Fruit fly (Drosophila melanogaster) whole organism, embryonic: ENCODE measurements around the gene asun.

Experiments
- Atf6 ChIP-seq: fragments of 200-800 bp; sonication (Bioruptor generic); IDR thresholded peaks from 2 replicates; pipeline ENCODE4 v1.3.6; 2022; ENCODE audit warnings: missing biosample characterization, missing genetic modification characterization
- C15 ChIP-seq: fragments of 200-800 bp; sonication (Bioruptor generic); IDR thresholded peaks from 3 replicates; pipeline ENCODE4 v1.3.6; 2022; ENCODE audit warnings: missing biosample characterization, missing genetic modification characterization
- CG10462 ChIP-seq: fragments of 200-800 bp; sonication (Bioruptor generic); optimal IDR thresholded peaks from 2 replicates; lab custom pipeline; 2016; ENCODE audit warnings: missing biosample characterization, missing genetic modification characterization
- CG10543 ChIP-seq: fragments of 200-800 bp; sonication (Bioruptor generic); optimal IDR thresholded peaks from 3 replicates; lab custom pipeline; 2017; ENCODE audit warnings: missing biosample characterization, mild to moderate bottlenecking, missing genetic modification characterization, moderate library complexity
- CG11560 ChIP-seq: fragments of 200-800 bp; sonication (Bioruptor generic); IDR thresholded peaks from 3 replicates; pipeline ENCODE4 v1.3.6; 2022; ENCODE audit warnings: missing biosample characterization, missing genetic modification characterization
- CG12155 ChIP-seq: fragments of 200-800 bp; sonication (Bioruptor generic); optimal IDR thresholded peaks from 3 replicates; lab custom pipeline; 2016; ENCODE audit warnings: missing biosample characterization, missing genetic modification characterization
- CG13287 ChIP-seq: fragments of 200-800 bp; sonication (Bioruptor generic); IDR thresholded peaks from 2 replicates; pipeline ENCODE4 v1.3.6; 2022; ENCODE audit warnings: missing biosample characterization, missing genetic modification characterization; ENCODE audit not compliant: partially characterized antibody
- CG1602 ChIP-seq: fragments of 200-800 bp; sonication (Bioruptor generic); optimal IDR thresholded peaks from 3 replicates; lab custom pipeline; 2016; ENCODE audit warnings: missing biosample characterization, missing genetic modification characterization
- CG16863 ChIP-seq: fragments of 200-800 bp; sonication (Bioruptor generic); optimal IDR thresholded peaks from 3 replicates; lab custom pipeline; 2016; ENCODE audit warnings: missing biosample characterization, missing genetic modification characterization
- CG18476 ChIP-seq: fragments of 200-800 bp; sonication (Bioruptor generic); optimal IDR thresholded peaks from 2 replicates; lab custom pipeline; 2016; ENCODE audit warnings: missing biosample characterization, mild to moderate bottlenecking, missing genetic modification characterization
- CG2199 ChIP-seq: fragments of 200-800 bp; sonication (Bioruptor generic); IDR thresholded peaks from 3 replicates; pipeline ENCODE4 v1.3.6; 2022; ENCODE audit warnings: missing biosample characterization, missing genetic modification characterization
- CG2875 ChIP-seq: fragments of 200-800 bp; sonication (Bioruptor generic); optimal IDR thresholded peaks from 2 replicates; lab custom pipeline; 2017; ENCODE audit warnings: missing biosample characterization, mild to moderate bottlenecking, missing genetic modification characterization, missing genetic modification reagents
- CG2889 ChIP-seq: fragments of 200-800 bp; sonication (Bioruptor generic); IDR thresholded peaks from 3 replicates; pipeline ENCODE4 v1.3.6; 2022; ENCODE audit warnings: missing biosample characterization, missing genetic modification characterization
- CG6654 ChIP-seq: fragments of 200-800 bp; sonication (Bioruptor generic); optimal IDR thresholded peaks from 2 replicates; lab custom pipeline; 2017; ENCODE audit warnings: missing biosample characterization, mild to moderate bottlenecking, missing genetic modification characterization
- CG6765 ChIP-seq: fragments of 200-800 bp; sonication (Bioruptor generic); optimal IDR thresholded peaks from 3 replicates; lab custom pipeline; 2017; ENCODE audit warnings: missing biosample characterization, mild to moderate bottlenecking, missing genetic modification characterization
- D ChIP-seq, 2 experiments: fragments of 200-800 bp in 1 of 2; fragments of >200 bp in 1 of 2; sonication (Bioruptor generic) in 1 of 2; optimal IDR thresholded peaks; 2 replicates in 1 of 2; 3 replicates in 1 of 2; lab custom pipeline; 2017; ENCODE audit warnings: mild to moderate bottlenecking in 1 of 2, missing biosample characterization in 1 of 2, missing genetic modification characterization in 1 of 2, missing genetic modification reagents in 1 of 2
- Ets97D ChIP-seq: fragments of 200-800 bp; sonication (Bioruptor generic); optimal IDR thresholded peaks from 3 replicates; lab custom pipeline; 2016; ENCODE audit warnings: missing biosample characterization, missing genetic modification characterization
- HLHmδ ChIP-seq: fragments of 200-800 bp; sonication (Bioruptor generic); optimal IDR thresholded peaks from 2 replicates; lab custom pipeline; 2018; ENCODE audit warnings: missing biosample characterization, mild to moderate bottlenecking, missing genetic modification characterization, moderate library complexity
- Jarid2 ChIP-seq: fragments of 200-800 bp; sonication (Bioruptor generic); optimal IDR thresholded peaks from 3 replicates; lab custom pipeline; 2017; ENCODE audit warnings: mild to moderate bottlenecking, missing biosample characterization, missing genetic modification reagents, missing genetic modification characterization
- Kr ChIP-seq: fragments of 200-800 bp; sonication (Bioruptor generic); optimal IDR thresholded peaks from 2 replicates; lab custom pipeline; 2017; ENCODE audit warnings: missing biosample characterization, mild to moderate bottlenecking, missing genetic modification characterization
- Med ChIP-seq: fragments of 200-800 bp; sonication (Bioruptor generic); peaks from one replicate; lab custom pipeline; 2016; ENCODE audit warnings: missing biosample characterization, missing genetic modification characterization, mild to moderate bottlenecking, inconsistent platforms, moderate library complexity
- Ravus ChIP-seq: fragments of 200-800 bp; sonication (Bioruptor generic); IDR thresholded peaks from 2 replicates; pipeline ENCODE4 v1.3.6; 2022; ENCODE audit warnings: missing biosample characterization, missing genetic modification characterization
- Tbp ChIP-seq: fragments of >200 bp; optimal IDR thresholded peaks from 2 replicates; lab custom pipeline; 2018; ENCODE audit warnings: missing biosample characterization, missing genetic modification characterization
- Trl ChIP-seq, 3 experiments: fragments of >200 bp in 2 of 3; fragments of 200-800 bp in 1 of 3; sonication (Bioruptor generic) in 1 of 3; optimal IDR thresholded peaks; 2 replicates in 1 of 3; 3 replicates in 2 of 3; lab custom pipeline; 2016 to 2017; ENCODE audit warnings: missing biosample characterization in 1 of 3, missing genetic modification characterization in 1 of 3
- ase ChIP-seq: fragments of 200-800 bp; sonication (Bioruptor generic); IDR thresholded peaks from 3 replicates; pipeline ENCODE4 v1.3.6; 2022; ENCODE audit warnings: missing biosample characterization, missing genetic modification characterization
- cad ChIP-seq: fragments of >200 bp; optimal IDR thresholded peaks from 2 replicates; lab custom pipeline; 2017; ENCODE audit warnings: missing biosample characterization, missing genetic modification characterization
- dati ChIP-seq: fragments of 200-800 bp; sonication (Bioruptor generic); IDR thresholded peaks from 2 replicates; pipeline ENCODE4 v1.3.6; 2022; ENCODE audit warnings: missing biosample characterization, missing genetic modification characterization
- grn ChIP-seq: fragments of 200-800 bp; sonication (Bioruptor generic); optimal IDR thresholded peaks from 3 replicates; lab custom pipeline; 2017; ENCODE audit warnings: missing biosample characterization, missing genetic modification characterization
- gro ChIP-seq: fragments of 200-800 bp; sonication (Bioruptor generic); optimal IDR thresholded peaks from 2 replicates; lab custom pipeline; 2016; ENCODE audit warnings: missing biosample characterization, missing genetic modification characterization
- nom ChIP-seq: fragments of 200-800 bp; sonication (Bioruptor generic); optimal IDR thresholded peaks from 2 replicates; lab custom pipeline; 2017; ENCODE audit warnings: missing biosample characterization, missing genetic modification characterization, mild to moderate bottlenecking, moderate library complexity, missing genetic modification reagents
- p53 ChIP-seq: fragments of 200-800 bp; sonication (Bioruptor generic); optimal IDR thresholded peaks from 2 replicates; lab custom pipeline; 2016; ENCODE audit warnings: missing biosample characterization, missing genetic modification characterization
- pan ChIP-seq, 4 experiments: fragments of >200 bp in 3 of 4; fragments of 200-800 bp in 1 of 4; sonication (Bioruptor generic) in 1 of 4; optimal IDR thresholded peaks in 3 of 4; IDR thresholded peaks in 1 of 4; 2 replicates each; pipeline versions ENCODE4 v1.3.6 to Lab custom; 2017 to 2022; ENCODE audit warnings: missing biosample characterization in 2 of 4, missing genetic modification characterization in 2 of 4, mixed read lengths in 1 of 4
- sd ChIP-seq: fragments of 200-800 bp; sonication (Bioruptor generic); optimal IDR thresholded peaks from 3 replicates; lab custom pipeline; 2018; ENCODE audit warnings: missing biosample characterization, mild to moderate bottlenecking, missing genetic modification characterization, moderate library complexity
- tup ChIP-seq: fragments of 200-800 bp; sonication (Bioruptor generic); optimal IDR thresholded peaks from 2 replicates; lab custom pipeline; 2016; ENCODE audit warnings: missing biosample characterization, mild to moderate bottlenecking, missing genetic modification characterization, moderate library complexity
- wdn ChIP-seq: fragments of 200-800 bp; sonication (Bioruptor generic); IDR thresholded peaks from 2 replicates; pipeline ENCODE4 v1.3.6; 2022; ENCODE audit warnings: missing biosample characterization, missing genetic modification characterization
- z ChIP-seq: fragments of 200-800 bp; sonication (Bioruptor generic); IDR thresholded peaks from 3 replicates; pipeline ENCODE4 v1.3.6; 2022; ENCODE audit warnings: missing biosample characterization, missing genetic modification characterization
- zen2 ChIP-seq: fragments of 200-800 bp; sonication (Bioruptor generic); IDR thresholded peaks from 3 replicates; pipeline ENCODE4 v1.3.6; 2022; ENCODE audit warnings: missing biosample characterization, missing genetic modification characterization; ENCODE audit not compliant: partially characterized antibody

asun gene

DNA sequence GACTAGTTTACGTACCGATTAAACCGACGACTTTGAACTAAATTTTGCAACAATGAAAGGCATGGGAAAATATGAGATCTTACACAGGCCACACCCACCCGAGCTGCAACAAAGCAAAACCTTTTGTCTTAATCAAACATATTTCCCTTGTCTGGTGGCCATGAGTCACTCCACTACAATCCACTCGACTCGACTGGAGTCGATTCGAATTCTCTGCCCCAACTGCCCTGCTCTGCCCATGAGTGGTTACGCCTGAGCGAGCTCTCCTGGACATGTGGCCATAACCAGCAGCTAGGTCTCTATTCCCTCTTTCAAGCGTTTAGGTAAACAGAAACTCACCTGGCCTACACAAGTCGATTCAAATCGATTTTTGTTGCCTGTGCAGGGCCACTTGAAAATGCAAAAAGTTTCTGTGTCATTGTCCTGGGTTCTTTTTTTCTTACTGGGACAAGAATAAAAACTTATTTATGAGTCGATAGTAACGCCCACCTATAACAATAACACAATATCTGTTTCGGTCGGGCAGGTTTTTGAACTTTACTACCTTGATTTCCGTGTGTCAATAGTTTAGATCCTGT, 24.7 kb downstream of the asun start:
- TF ChIP-seq z (peak; percentile 76), Med (peak; percentile 42), HLHmδ (no peak), CG16863 (GFP tag; lab: Kevin White, UChicago) (no peak), nom (GFP tag; lab: Kevin White, UChicago) (peak; percentile 40), Atf6 (GFP tag; lab: Robert Waterston, UW) (0 out of 2 replicates have a peak, but pooled peaks have one; percentile 27), D (optimal IDR thresholded peaks at IDR 0.05; lab: Kevin White, UChicago) (no peak), D (GFP tag; optimal IDR thresholded peaks at IDR 0.05; lab: Kevin White, UChicago) (no peak), pan (optimal IDR thresholded peaks at IDR 0.05; lab: Kevin White, UChicago) (no peak), pan (GFP tag; optimal IDR thresholded peaks at IDR 0.05 in 1 of 2, IDR thresholded peaks at IDR 0.05 in 1 of 2) (peak in 1 of 2 experiments; percentile 20), grn (GFP tag; lab: Kevin White, UChicago) (no peak), CG2889 (no peak), CG18476 (GFP tag; lab: Kevin White, UChicago) (no peak)

DNA sequence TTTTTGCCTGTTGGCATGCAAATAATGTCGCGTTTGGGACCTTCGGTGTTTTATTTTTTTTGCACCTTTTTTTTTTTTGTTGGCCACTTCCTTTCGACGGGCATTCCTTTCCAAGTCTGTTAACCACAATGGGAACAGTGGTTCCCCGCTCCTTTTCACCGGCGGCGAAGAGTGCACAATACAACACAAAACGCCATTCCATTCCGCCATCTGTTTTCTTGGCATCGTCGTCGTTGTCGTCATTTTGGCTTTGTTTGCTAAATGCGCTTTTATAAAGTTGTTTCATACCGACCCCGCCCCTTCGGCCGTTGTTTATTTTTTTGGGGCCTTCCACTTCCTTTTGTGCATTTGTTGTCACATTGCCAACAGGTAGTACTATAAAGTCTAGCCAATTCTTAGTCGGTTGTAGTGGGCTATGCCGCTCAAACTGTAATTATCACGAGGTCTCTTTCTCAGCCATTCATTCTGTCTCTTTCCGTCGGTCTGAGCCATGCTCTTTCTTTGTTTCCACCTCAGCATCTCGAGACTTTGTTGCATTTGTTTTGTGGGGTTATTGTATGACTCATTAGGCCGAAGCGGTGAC, 26.3 kb downstream of the asun start:
- TF ChIP-seq tup (GFP tag; lab: Kevin White, UChicago) (no peak), wdn (GFP tag; lab: Robert Waterston, UW) (no peak), CG6654 (peak; percentile 93), CG1602 (GFP tag; lab: Kevin White, UChicago) (no peak), CG10543 (GFP tag; lab: Kevin White, UChicago) (no peak), Kr (GFP tag; lab: Kevin White, UChicago) (no peak), CG13287 (no peak), CG2875 (no peak), Trl (optimal IDR thresholded peaks at IDR 0.05; lab: Kevin White, UChicago) (no peak), Trl (GFP tag; optimal IDR thresholded peaks at IDR 0.05; lab: Kevin White, UChicago) (no peak), z (0 out of 3 replicates have a peak, but pooled peaks have one; percentile 32), ase (no peak), dati (GFP tag; lab: Robert Waterston, UW) (0 out of 2 replicates have a peak, but pooled peaks have one; percentile 5), Jarid2 (GFP tag; lab: Kevin White, UChicago) (no peak), CG10462 (no peak), CG11560 (no peak), p53 (GFP tag; lab: Kevin White, UChicago) (no peak), Tbp (no peak), CG2199 (GFP tag; lab: Robert Waterston, UW) (peak; percentile 17; the same call in 1 of the 3 replicates), CG12155 (GFP tag; lab: Kevin White, UChicago) (no peak), Ets97D (GFP tag; lab: Kevin White, UChicago) (no peak), zen2 (GFP tag; lab: Robert Waterston, UW) (no peak), gro (GFP tag; lab: Kevin White, UChicago) (no peak), cad (GFP tag; lab: Kevin White, UChicago) (peak; percentile 67), CG6765 (GFP tag; lab: Kevin White, UChicago) (no peak), Ravus (GFP tag; lab: Robert Waterston, UW) (no peak), C15 (no peak), sd (tag; lab: Kevin White, UChicago) (no peak)
